Worm (Caenorhabditis elegans) whole organism, late embryonic: Measurements from ENCODE around the gene W10G11.3.

ENCODE experiments used
- ama-1 ChIP-seq: fragments of 150-350 bp; optimal IDR thresholded peaks from 2 replicates; lab custom pipeline; 2014
- ceh-48 ChIP-seq: sonication (generic microtip); optimal IDR thresholded peaks from 2 replicates; lab custom pipeline; 2016; ENCODE audit warnings: missing genetic modification characterization, inconsistent platforms, missing compliant biosample characterization

DNA sequence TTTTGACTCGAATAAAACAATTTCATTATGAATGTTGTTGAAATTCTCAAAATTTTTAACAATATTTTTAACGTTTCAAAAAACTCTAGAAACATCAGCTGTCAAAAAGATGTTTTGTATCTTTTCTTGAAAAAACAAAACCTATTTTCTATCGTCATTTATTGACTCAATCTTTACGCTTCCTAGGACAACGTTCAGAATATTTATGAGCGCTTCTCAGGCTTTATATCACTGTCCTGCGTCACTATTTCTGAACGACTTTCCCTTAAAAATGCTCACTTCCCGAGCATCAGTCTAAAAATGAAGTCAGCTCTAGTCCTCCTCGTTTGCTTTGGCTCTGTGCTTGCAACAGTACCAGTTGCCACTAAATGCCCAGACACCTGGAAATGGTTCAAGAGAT lies 15.8 kb upstream of the W10G11.3 start, which contains the start of gene clec-133:
- TF ChIP-seq ama-1 (lab: Kevin White, UChicago) (no peak), ceh-48 (tag; lab: Kevin White, UChicago) (no peak)
